Worm (Caenorhabditis elegans): Measurements from ENCODE around the gene srsy-2.

Gene srsy-2

DNA sequence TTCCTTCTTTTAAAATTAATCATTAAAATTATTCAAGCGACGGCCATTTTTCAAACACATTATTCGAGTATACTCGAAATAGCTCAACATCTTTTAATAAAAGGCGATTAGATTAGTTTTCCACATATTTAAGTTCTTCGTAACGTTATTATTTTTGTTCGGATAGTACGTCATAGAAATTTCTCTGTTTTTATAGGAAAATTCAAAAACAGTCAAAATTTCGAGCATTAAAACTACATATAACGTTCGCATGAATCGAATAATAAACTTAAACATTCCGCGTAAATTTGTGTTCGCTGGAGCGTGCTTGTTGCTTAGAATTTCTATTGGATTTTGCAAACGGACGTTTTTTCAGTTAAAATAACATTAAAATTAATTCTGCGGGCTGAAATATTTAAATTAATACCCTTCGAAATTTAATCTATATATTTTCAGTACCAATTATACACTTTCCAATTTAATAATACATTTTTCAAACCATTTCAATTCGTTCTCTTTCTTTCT is 18.4 kb upstream of the srsy-2 start, which contains the start of gene blos-4:
Gene blos-4 (plus strand): TSS at position 51 of the 504 bp plus-strand sequence.
- TF ChIP-seq D1046.2 (GFP tag; IDR thresholded peaks at IDR 0.05) (no peak), Y105C5A.15 (GFP tag; IDR thresholded peaks at IDR 0.05) (no peak), dpl-1 (GFP tag; optimal IDR thresholded peaks at IDR 0.05) (peak; percentile 58), zip-11 (GFP tag; IDR thresholded peaks at IDR 0.05) (no peak), zip-2 (tag; optimal IDR thresholded peaks at IDR 0.05) (no peak), ama-1 (optimal IDR thresholded peaks at IDR 0.05) (no peak), lsy-2 (tag; optimal IDR thresholded peaks at IDR 0.05) (no peak), ceh-82 (tag; optimal IDR thresholded peaks at IDR 0.05) (no peak)

ce11 chrII:6244171-6244570 is 17.3 kb upstream of the srsy-2 start, which contains the start of gene tat-4:
tat-4 (minus strand) TSS chrII:6244287.
- TF ChIP-seq nhr-102 (tag; optimal IDR thresholded peaks at IDR 0.05): no peak
- TF ChIP-seq nhr-28 (tag; optimal IDR thresholded peaks at IDR 0.05): peak; percentile 81
- peak; percentile 24 for TF ChIP-seq nhr-6 (tag; optimal IDR thresholded peaks at IDR 0.05)
- no peak for TF ChIP-seq egl-43 (GFP tag; IDR thresholded peaks at IDR 0.05)
- TF ChIP-seq lin-38 (GFP tag; IDR thresholded peaks at IDR 0.05): no peak
- TF ChIP-seq R02D3.7 (tag; optimal IDR thresholded peaks at IDR 0.05): no peak
- TF ChIP-seq ceh-44 (GFP tag; IDR thresholded peaks at IDR 0.05): no peak
- TF ChIP-seq nhr-42 (GFP tag; IDR thresholded peaks at IDR 0.05): no peak
- TF ChIP-seq duxl-1 (tag; optimal IDR thresholded peaks at IDR 0.05; ENCODE audit: poor library complexity): no peak
- TF ChIP-seq hmg-1.1 (GFP tag; IDR thresholded peaks at IDR 0.05): no peak
- no peak for TF ChIP-seq hif-1 (tag; optimal IDR thresholded peaks at IDR 0.05)
- no peak for TF ChIP-seq zfp-2 (tag; optimal IDR thresholded peaks at IDR 0.05)
- TF ChIP-seq tra-1 (GFP tag; IDR thresholded peaks at IDR 0.05): no peak
- no peak for TF ChIP-seq dmd-8 (GFP tag; IDR thresholded peaks at IDR 0.05)
- TF ChIP-seq madf-5 (GFP tag; IDR thresholded peaks at IDR 0.05): no peak
- peak; percentile 14 for TF ChIP-seq aha-1 (tag)
- no peak for TF ChIP-seq ceh-62 (tag; optimal IDR thresholded peaks at IDR 0.05)
- TF ChIP-seq snpc-1.2 (GFP tag; IDR thresholded peaks at IDR 0.05): no peak
- TF ChIP-seq lsy-2 (tag; optimal IDR thresholded peaks at IDR 0.05): no peak
- no peak for TF ChIP-seq lin-39 (tag; optimal IDR thresholded peaks at IDR 0.05)
- TF ChIP-seq ctbp-1 (GFP tag; IDR thresholded peaks at IDR 0.05): no peak
- TF ChIP-seq jun-1 (tag; optimal IDR thresholded peaks at IDR 0.05): no peak
- no peak for TF ChIP-seq ztf-7 (tag; optimal IDR thresholded peaks at IDR 0.05)
- TF ChIP-seq pqm-1 (tag; optimal IDR thresholded peaks at IDR 0.05): peak; percentile 89
- no peak for TF ChIP-seq ceh-32 (tag; optimal IDR thresholded peaks at IDR 0.05; ENCODE audit: poor library complexity)
- peak; percentile 12 for TF ChIP-seq dve-1 (tag; optimal IDR thresholded peaks at IDR 0.05; ENCODE audit: insufficient read depth)
- TF ChIP-seq ceh-28 (tag; optimal IDR thresholded peaks at IDR 0.05): no peak
- no peak for TF ChIP-seq zip-11 (GFP tag; IDR thresholded peaks at IDR 0.05)
- no peak for TF ChIP-seq daf-19 (GFP tag; conservative IDR thresholded peaks at IDR 0.05)
- TF ChIP-seq daf-8 (GFP tag; IDR thresholded peaks at IDR 0.05): no peak
- no peak for TF ChIP-seq Y48G9A.11 (GFP tag; IDR thresholded peaks at IDR 0.05)
- TF ChIP-seq Y5F2A.4 (GFP tag; optimal IDR thresholded peaks at IDR 0.05): no peak
- no peak for TF ChIP-seq lir-3 (tag; optimal IDR thresholded peaks at IDR 0.05)
- no peak for TF ChIP-seq egl-27 (tag; optimal IDR thresholded peaks at IDR 0.05)
- TF ChIP-seq daf-16 (GFP tag; optimal IDR thresholded peaks at IDR 0.05): no peak
- no peak for TF ChIP-seq daf-16 (tag; optimal IDR thresholded peaks at IDR 0.05)
- TF ChIP-seq snpc-4 (tag; optimal IDR thresholded peaks at IDR 0.05): no peak
- no peak for TF ChIP-seq skn-1 (tag; optimal IDR thresholded peaks at IDR 0.05)
- TF ChIP-seq F37D6.2 (tag; optimal IDR thresholded peaks at IDR 0.05): no peak
- TF ChIP-seq ztf-11 (tag; optimal IDR thresholded peaks at IDR 0.05): no peak
- TF ChIP-seq nhr-111 (GFP tag; optimal IDR thresholded peaks at IDR 0.05): no peak
- TF ChIP-seq ama-1 (optimal IDR thresholded peaks at IDR 0.05): no peak
- TF ChIP-seq fkh-10 (GFP tag; optimal IDR thresholded peaks at IDR 0.05): no peak
- TF ChIP-seq dpl-1 (GFP tag; optimal IDR thresholded peaks at IDR 0.05): no peak
- no peak for TF ChIP-seq hlh-11 (tag; optimal IDR thresholded peaks at IDR 0.05)
